Fruit fly (Drosophila melanogaster): ENCODE results near the gene CG6006.
A peak's percentile ranks its signal among the peaks of the same experiment; 100 is the strongest.

CG6006 gene

dm6 chr3R:16207074-16207609, 52.4 kb downstream of the CG6006 start (continued):
- peak; percentile 30 for TF ChIP-seq fd85E (GFP tag; optimal IDR thresholded peaks at IDR 0.05)
- TF ChIP-seq CG3919 (GFP tag; optimal IDR thresholded peaks at IDR 0.05): peak; percentile 9
- peak; percentile 39; the same call in 1 of the 2 replicates for TF ChIP-seq CG15336 (GFP tag; IDR thresholded peaks at IDR 0.05)
- TF ChIP-seq CG4318 (GFP tag; optimal IDR thresholded peaks at IDR 0.05): no peak
- no peak for TF ChIP-seq CG11902 (GFP tag; optimal IDR thresholded peaks at IDR 0.05)
- TF ChIP-seq CG11762 (GFP tag; optimal IDR thresholded peaks at IDR 0.05; ENCODE audit: insufficient read depth): no peak
- TF ChIP-seq CG8119 (GFP tag; IDR thresholded peaks at IDR 0.05): no peak; the same call in 2 of the 3 replicates
- TF ChIP-seq Sox15 (GFP tag; optimal IDR thresholded peaks at IDR 0.05): no peak
- TF ChIP-seq spab (GFP tag; optimal IDR thresholded peaks at IDR 0.05): no peak
- TF ChIP-seq achi (GFP tag; optimal IDR thresholded peaks at IDR 0.05): no peak
- TF ChIP-seq Hr39 (GFP tag; optimal IDR thresholded peaks at IDR 0.05): no peak
- no peak for TF ChIP-seq CG6808 (GFP tag; optimal IDR thresholded peaks at IDR 0.05)
- no peak for TF ChIP-seq lz (GFP tag; optimal IDR thresholded peaks at IDR 0.05)
- no peak for TF ChIP-seq CG10631 (GFP tag; optimal IDR thresholded peaks at IDR 0.05)
- TF ChIP-seq CG6792 (GFP tag; optimal IDR thresholded peaks at IDR 0.05): no peak
- TF ChIP-seq salr (GFP tag; optimal IDR thresholded peaks at IDR 0.05): no peak
- peak; percentile 38 for TF ChIP-seq Sox14 (GFP tag; optimal IDR thresholded peaks at IDR 0.05)
- TF ChIP-seq CG9139 (GFP tag; optimal IDR thresholded peaks at IDR 0.05): peak; percentile 45
- no peak for TF ChIP-seq CG32006 (GFP tag; optimal IDR thresholded peaks at IDR 0.05)
- TF ChIP-seq CG3032 (tag; optimal IDR thresholded peaks at IDR 0.05): no peak
- no peak for TF ChIP-seq CG7368 (GFP tag; optimal IDR thresholded peaks at IDR 0.05)
- peak; percentile 63; the same call in 2 of the 3 replicates for TF ChIP-seq eg (GFP tag; IDR thresholded peaks at IDR 0.05)
- no peak for TF ChIP-seq Ets96B (tag; optimal IDR thresholded peaks at IDR 0.05)
- TF ChIP-seq Hr4 (GFP tag; optimal IDR thresholded peaks at IDR 0.05): no peak
- TF ChIP-seq Ets21C (GFP tag; optimal IDR thresholded peaks at IDR 0.05): no peak
- no peak for TF ChIP-seq CG16779 (tag; optimal IDR thresholded peaks at IDR 0.05)
- TF ChIP-seq dsx (GFP tag; optimal IDR thresholded peaks at IDR 0.05; ENCODE audit: poor library complexity, severe bottlenecking): peak; percentile 55
- peak; percentile 61 for TF ChIP-seq CG1621 (tag; optimal IDR thresholded peaks at IDR 0.05)
- TF ChIP-seq fd59A (GFP tag; optimal IDR thresholded peaks at IDR 0.05): no peak
- peak; percentile 18 for TF ChIP-seq Eip78C (GFP tag)
- no peak for TF ChIP-seq CG8632 (GFP tag; optimal IDR thresholded peaks at IDR 0.05)
- TF ChIP-seq CG31627 (GFP tag; optimal IDR thresholded peaks at IDR 0.05): no peak
- peak; percentile 12; the same call in 1 of the 2 replicates for TF ChIP-seq Gug (GFP tag; IDR thresholded peaks at IDR 0.05)
- peak; percentile 8 for TF ChIP-seq Eip75B (GFP tag; optimal IDR thresholded peaks at IDR 0.05)
- no peak for TF ChIP-seq Hr38 (GFP tag; optimal IDR thresholded peaks at IDR 0.05)

- peak; percentile 70 for TF ChIP-seq CG11762 (GFP tag; optimal IDR thresholded peaks at IDR 0.05; ENCODE audit: insufficient read depth)
- peak; percentile 75 for TF ChIP-seq CG8632 (GFP tag; optimal IDR thresholded peaks at IDR 0.05)
- TF ChIP-seq CG7368 (GFP tag; optimal IDR thresholded peaks at IDR 0.05): peak; percentile 85
- peak; percentile 88 for TF ChIP-seq CG8119 (GFP tag; IDR thresholded peaks at IDR 0.05)
- TF ChIP-seq Eip93F (GFP tag; optimal IDR thresholded peaks at IDR 0.05): peak; percentile 82
- peak; percentile 97 for TF ChIP-seq CG6854 (GFP tag; optimal IDR thresholded peaks at IDR 0.05)
- TF ChIP-seq acj6 (GFP tag; optimal IDR thresholded peaks at IDR 0.05): peak; percentile 43
- TF ChIP-seq spab (GFP tag; optimal IDR thresholded peaks at IDR 0.05): peak; percentile 89
- TF ChIP-seq fkh (GFP tag; optimal IDR thresholded peaks at IDR 0.05): no peak
- peak; percentile 94 for TF ChIP-seq CG16779 (tag; optimal IDR thresholded peaks at IDR 0.05)
- TF ChIP-seq CG11902 (GFP tag; optimal IDR thresholded peaks at IDR 0.05): no peak
- TF ChIP-seq Blimp-1 (GFP tag; optimal IDR thresholded peaks at IDR 0.05): peak; percentile 75
- peak; percentile 55 for TF ChIP-seq fd85E (GFP tag; optimal IDR thresholded peaks at IDR 0.05)
- peak; percentile 78 for TF ChIP-seq vri (GFP tag; optimal IDR thresholded peaks at IDR 0.05)
- TF ChIP-seq lz (GFP tag; optimal IDR thresholded peaks at IDR 0.05): peak; percentile 18
- peak; percentile 8 for TF ChIP-seq esn (GFP tag; optimal IDR thresholded peaks at IDR 0.05)
- TF ChIP-seq Ets96B (tag; optimal IDR thresholded peaks at IDR 0.05): peak; percentile 86
- TF ChIP-seq CG6808 (GFP tag; optimal IDR thresholded peaks at IDR 0.05): peak; percentile 94
- TF ChIP-seq OdsH (GFP tag; optimal IDR thresholded peaks at IDR 0.05): peak; percentile 33
- peak; percentile 63 for TF ChIP-seq CG32006 (GFP tag; optimal IDR thresholded peaks at IDR 0.05)
- TF ChIP-seq Hr39 (GFP tag; optimal IDR thresholded peaks at IDR 0.05): no peak
- peak; percentile 88 for TF ChIP-seq net (GFP tag; optimal IDR thresholded peaks at IDR 0.05)
- TF ChIP-seq pdm3 (GFP tag; optimal IDR thresholded peaks at IDR 0.05): peak; percentile 47
- TF ChIP-seq Hr38 (GFP tag; optimal IDR thresholded peaks at IDR 0.05): no peak
- peak; percentile 73 for TF ChIP-seq fd59A (GFP tag; optimal IDR thresholded peaks at IDR 0.05)
- TF ChIP-seq CG34406 (GFP tag; optimal IDR thresholded peaks at IDR 0.05): peak; percentile 76
- no peak for TF ChIP-seq Ets21C (GFP tag; optimal IDR thresholded peaks at IDR 0.05)
- no peak for TF ChIP-seq Sox15 (GFP tag; optimal IDR thresholded peaks at IDR 0.05)
- TF ChIP-seq CG15336 (GFP tag; IDR thresholded peaks at IDR 0.05): peak; percentile 85
- peak; percentile 97 for TF ChIP-seq CG9139 (GFP tag; optimal IDR thresholded peaks at IDR 0.05)
- peak; percentile 77 for TF ChIP-seq achi (GFP tag; optimal IDR thresholded peaks at IDR 0.05)
Observed at dm6 chr3R:16208106-16208780, 53.5 kb downstream of the CG6006 start.
